Worm (Caenorhabditis elegans): Measurements from ENCODE around the gene chil-7.

ce11 chrII:9886216-9886615 lies 15.2 kb upstream of the chil-7 start, which contains the start of gene algn-8:
- TF ChIP-seq tbx-37 (GFP tag; conservative IDR thresholded peaks at IDR 0.05) (no peak), ceh-13 (GFP tag; optimal IDR thresholded peaks at IDR 0.05) (no peak), F13C5.2 (tag; optimal IDR thresholded peaks at IDR 0.05) (no peak), B0310.2 (tag; optimal IDR thresholded peaks at IDR 0.05) (no peak), ets-7 (tag; optimal IDR thresholded peaks at IDR 0.05) (no peak), flt-1 (GFP tag; IDR thresholded peaks at IDR 0.05) (no peak), hmg-4 (GFP tag; optimal IDR thresholded peaks at IDR 0.05) (no peak)

All from whole organism, early embryonic.